Fruit fly (Drosophila melanogaster): ENCODE measurements around the gene Cpr72Ea.

Cpr72Ea gene

DNA sequence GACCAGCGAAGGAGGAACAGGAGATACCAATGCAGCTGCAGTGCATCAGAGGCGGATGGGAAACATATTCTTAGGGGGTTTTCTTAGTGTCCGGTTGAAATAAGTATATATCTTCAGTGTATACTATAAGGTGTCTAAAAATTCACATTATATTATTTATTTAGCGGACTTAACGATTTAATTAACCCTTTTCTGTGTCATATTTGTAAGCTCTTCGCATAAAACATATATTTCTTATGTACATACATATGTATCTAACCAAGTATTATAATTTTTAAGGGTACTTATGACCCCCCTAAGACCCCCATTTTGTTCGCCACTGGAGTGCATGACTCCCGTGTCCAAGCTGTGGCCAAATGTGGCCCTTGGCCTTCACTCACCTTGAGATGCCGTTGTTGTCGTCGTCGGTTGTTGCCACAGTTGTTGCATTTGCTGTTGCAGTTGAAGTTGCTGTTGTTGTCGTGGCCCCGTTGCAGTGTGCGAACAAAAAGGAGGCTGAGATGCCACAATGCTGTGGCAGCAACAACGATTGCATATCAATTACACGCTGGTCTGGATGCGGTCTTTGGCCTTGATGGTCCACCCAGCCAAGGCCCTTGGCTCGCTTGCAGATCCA, 1.1 kb upstream of the Cpr72Ea start:
- TF ChIP-seq OdsH (GFP tag; optimal IDR thresholded peaks at IDR 0.05) (peak; percentile 59), h (GFP tag; optimal IDR thresholded peaks at IDR 0.05) (peak; percentile 69), fru (GFP tag; optimal IDR thresholded peaks at IDR 0.05) (peak; percentile 73), br (GFP tag; optimal IDR thresholded peaks at IDR 0.05) (peak; percentile 51), Sp1 (GFP tag; optimal IDR thresholded peaks at IDR 0.05) (peak; percentile 78), psq (GFP tag; optimal IDR thresholded peaks at IDR 0.05) (peak; percentile 53), HLH106 (tag; optimal IDR thresholded peaks at IDR 0.05) (peak; percentile 74), jim (GFP tag; optimal IDR thresholded peaks at IDR 0.05) (no peak), rgr (GFP tag; optimal IDR thresholded peaks at IDR 0.05) (peak; percentile 56), CG9705 (GFP tag; optimal IDR thresholded peaks at IDR 0.05) (peak; percentile 15), ey (GFP tag; optimal IDR thresholded peaks at IDR 0.05) (peak; percentile 57), foxo (GFP tag; optimal IDR thresholded peaks at IDR 0.05) (peak in 1 of 2 experiments; percentile 61), woc (GFP tag; optimal IDR thresholded peaks at IDR 0.05) (peak; percentile 35), lola (GFP tag; optimal IDR thresholded peaks at IDR 0.05) (no peak), dmrt93B (GFP tag; optimal IDR thresholded peaks at IDR 0.05) (peak; percentile 25), Hnf4 (GFP tag; optimal IDR thresholded peaks at IDR 0.05) (no peak)

- TF ChIP-seq woc (GFP tag; optimal IDR thresholded peaks at IDR 0.05) (peak; percentile 67), jim (GFP tag; optimal IDR thresholded peaks at IDR 0.05) (no peak), Rel (GFP tag; optimal IDR thresholded peaks at IDR 0.05) (no peak), Rel (tag; optimal IDR thresholded peaks at IDR 0.05) (no peak), OdsH (GFP tag; optimal IDR thresholded peaks at IDR 0.05) (peak; percentile 81), ey (GFP tag; optimal IDR thresholded peaks at IDR 0.05) (peak; percentile 69), Abd-B (GFP tag; optimal IDR thresholded peaks at IDR 0.05) (no peak), psq (GFP tag; optimal IDR thresholded peaks at IDR 0.05) (peak; percentile 66), CG32264 (GFP tag; optimal IDR thresholded peaks at IDR 0.05) (peak; percentile 25), foxo (GFP tag; optimal IDR thresholded peaks at IDR 0.05) (peak in 1 of 2 experiments; percentile 78), sage (GFP tag; optimal IDR thresholded peaks at IDR 0.05) (no peak), Sp1 (GFP tag; optimal IDR thresholded peaks at IDR 0.05) (peak; percentile 78), rgr (GFP tag; optimal IDR thresholded peaks at IDR 0.05) (peak; percentile 70), sv (GFP tag; optimal IDR thresholded peaks at IDR 0.05) (no peak), Jra (GFP tag; optimal IDR thresholded peaks at IDR 0.05) (no peak), GATAd (GFP tag; optimal IDR thresholded peaks at IDR 0.05) (no peak), fru (GFP tag; optimal IDR thresholded peaks at IDR 0.05) (peak; percentile 81), h (GFP tag; optimal IDR thresholded peaks at IDR 0.05) (peak; percentile 83), Hnf4 (GFP tag; optimal IDR thresholded peaks at IDR 0.05) (peak; percentile 65), CG9705 (GFP tag; optimal IDR thresholded peaks at IDR 0.05) (peak; percentile 39), dsf (GFP tag; optimal IDR thresholded peaks at IDR 0.05; ENCODE audit: borderline replicate concordance) (no peak), brk (GFP tag; optimal IDR thresholded peaks at IDR 0.05) (peak; percentile 27), Myc (optimal IDR thresholded peaks at IDR 0.05) (no peak), dl (GFP tag; optimal IDR thresholded peaks at IDR 0.05; ENCODE audit: insufficient read depth in 1 of 2, partially characterized antibody in 2 of 2) (no peak), br (GFP tag; optimal IDR thresholded peaks at IDR 0.05) (peak; percentile 73), dmrt93B (GFP tag; optimal IDR thresholded peaks at IDR 0.05) (peak; percentile 56), usp (GFP tag; optimal IDR thresholded peaks at IDR 0.05) (no peak), Hr78 (GFP tag; optimal IDR thresholded peaks at IDR 0.05) (no peak), Dif (GFP tag; optimal IDR thresholded peaks at IDR 0.05; ENCODE audit: partially characterized antibody) (no peak), HLH106 (tag; optimal IDR thresholded peaks at IDR 0.05) (peak; percentile 82), Hr83 (GFP tag; optimal IDR thresholded peaks at IDR 0.05; ENCODE audit: poor library complexity, severe bottlenecking) (no peak), N (GFP tag; optimal IDR thresholded peaks at IDR 0.05) (no peak), Mio (GFP tag; optimal IDR thresholded peaks at IDR 0.05) (no peak), lola (GFP tag; optimal IDR thresholded peaks at IDR 0.05) (no peak)
These were observed 1.8 kb downstream of the Cpr72Ea start for dm6 chr3L:16364182-16364581.

- TF ChIP-seq Rel (GFP tag; optimal IDR thresholded peaks at IDR 0.05), result no peak
- TF ChIP-seq Rel (tag; optimal IDR thresholded peaks at IDR 0.05), result no peak
These were observed 2.2 kb downstream of the Cpr72Ea start, which contains the start of gene Cpr72Eb for dm6 chr3L:16364599-16364998. Gene Cpr72Eb (plus strand): TSS chr3L:16364899.
